Worm (Caenorhabditis elegans) whole organism, late embryonic: ENCODE results near the gene srab-23.

Source experiments
- F13H6.1 ChIP-seq: sonication (generic microtip); optimal IDR thresholded peaks from 2 replicates; lab custom pipeline; 2016; ENCODE audit warnings: missing genetic modification characterization, missing compliant biosample characterization
- K02D7.2 ChIP-seq: sonication (generic microtip); optimal IDR thresholded peaks from 2 replicates; lab custom pipeline; 2017; ENCODE audit warnings: mild to moderate bottlenecking, missing genetic modification characterization, missing compliant biosample characterization
- Y22D7AL.16 ChIP-seq: sonication (generic microtip); optimal IDR thresholded peaks from 2 replicates; lab custom pipeline; 2016; ENCODE audit warnings: missing genetic modification characterization, missing compliant biosample characterization
- ceh-14 ChIP-seq: sonication (generic microtip); optimal IDR thresholded peaks from 2 replicates; lab custom pipeline; 2016; ENCODE audit warnings: missing genotype, missing genetic modification characterization, missing compliant biosample characterization
- ceh-24 ChIP-seq: sonication (generic microtip); optimal IDR thresholded peaks from 2 replicates; lab custom pipeline; 2016; ENCODE audit warnings: mild to moderate bottlenecking, missing genetic modification characterization, missing compliant biosample characterization
- ceh-30 ChIP-seq: fragments of 150-350 bp; optimal IDR thresholded peaks from 2 replicates; lab custom pipeline; 2014; ENCODE audit warnings: missing biosample characterization, missing genetic modification characterization
- ceh-34 ChIP-seq: sonication (generic microtip); optimal IDR thresholded peaks from 2 replicates; lab custom pipeline; 2016; ENCODE audit warnings: mild to moderate bottlenecking, missing genetic modification characterization, missing compliant biosample characterization
- ceh-48 ChIP-seq: sonication (generic microtip); optimal IDR thresholded peaks from 2 replicates; lab custom pipeline; 2016; ENCODE audit warnings: missing genetic modification characterization, inconsistent platforms, missing compliant biosample characterization
- ceh-9 ChIP-seq: sonication (generic microtip); optimal IDR thresholded peaks from 2 replicates; lab custom pipeline; 2016; ENCODE audit warnings: mild to moderate bottlenecking, missing genetic modification characterization, inconsistent platforms, missing compliant biosample characterization
- che-1 ChIP-seq: sonication (generic microtip); optimal IDR thresholded peaks from 2 replicates; lab custom pipeline; 2016; ENCODE audit warnings: mild to moderate bottlenecking, missing genetic modification characterization, missing compliant biosample characterization
- dve-1 ChIP-seq: sonication (generic microtip); optimal IDR thresholded peaks from 2 replicates; lab custom pipeline; 2017; ENCODE audit warnings: antibody characterized with exemption, mild to moderate bottlenecking, missing genetic modification characterization, missing compliant biosample characterization
- elt-2 ChIP-seq: sonication (generic microtip); optimal IDR thresholded peaks from 2 replicates; lab custom pipeline; 2016; ENCODE audit warnings: missing genetic modification reagents, missing genetic modification characterization, missing compliant biosample characterization
- elt-4 ChIP-seq: sonication (generic microtip); optimal IDR thresholded peaks from 2 replicates; lab custom pipeline; 2016; ENCODE audit warnings: missing genetic modification characterization, missing compliant biosample characterization
- ets-4 ChIP-seq: sonication (generic microtip); optimal IDR thresholded peaks from 2 replicates; lab custom pipeline; 2016; ENCODE audit warnings: missing genetic modification characterization, missing compliant biosample characterization
- eyg-1 ChIP-seq: sonication (generic microtip); optimal IDR thresholded peaks from 2 replicates; lab custom pipeline; 2016; ENCODE audit warnings: missing genotype, missing genetic modification characterization, missing compliant biosample characterization
- fkh-6 ChIP-seq: sonication (generic microtip); optimal IDR thresholded peaks from 2 replicates; lab custom pipeline; 2016; ENCODE audit warnings: missing genetic modification characterization, missing compliant biosample characterization
- gmeb-2 ChIP-seq: sonication (generic microtip); optimal IDR thresholded peaks from 2 replicates; lab custom pipeline; 2016; ENCODE audit warnings: missing genetic modification characterization, inconsistent platforms, missing compliant biosample characterization
- hlh-30 ChIP-seq: sonication (generic microtip); optimal IDR thresholded peaks from 2 replicates; lab custom pipeline; 2017; ENCODE audit warnings: antibody characterized with exemption, missing genetic modification characterization, missing compliant biosample characterization; ENCODE audit not compliant: insufficient read depth
- hlh-8 ChIP-seq: sonication (generic microtip); optimal IDR thresholded peaks from 2 replicates; lab custom pipeline; 2016; ENCODE audit warnings: missing genotype, missing genetic modification characterization, missing compliant biosample characterization
- lim-6 ChIP-seq: sonication (generic microtip); optimal IDR thresholded peaks from 2 replicates; lab custom pipeline; 2016; ENCODE audit warnings: missing genetic modification characterization, missing compliant biosample characterization
- madf-2 ChIP-seq: sonication (generic microtip); optimal IDR thresholded peaks from 2 replicates; lab custom pipeline; 2017; ENCODE audit warnings: missing genetic modification characterization, missing compliant biosample characterization
- nfya-1 ChIP-seq: sonication (generic microtip); optimal IDR thresholded peaks from 2 replicates; lab custom pipeline; 2017; ENCODE audit warnings: missing genetic modification characterization, mild to moderate bottlenecking, missing compliant biosample characterization, antibody characterized with exemption, moderate library complexity
- nhr-11 ChIP-seq: fragments of 150-350 bp; optimal IDR thresholded peaks from 2 replicates; lab custom pipeline; 2014; ENCODE audit warnings: missing biosample characterization, missing genetic modification characterization
- nhr-232 ChIP-seq: sonication (generic microtip); optimal IDR thresholded peaks from 2 replicates; lab custom pipeline; 2016; ENCODE audit warnings: missing genetic modification characterization, missing compliant biosample characterization
- npax-4 ChIP-seq: sonication (generic microtip); optimal IDR thresholded peaks from 2 replicates; lab custom pipeline; 2016; ENCODE audit warnings: missing genetic modification characterization, missing compliant biosample characterization
- pag-3 ChIP-seq: sonication (generic microtip); optimal IDR thresholded peaks from 2 replicates; lab custom pipeline; 2016; ENCODE audit warnings: missing compliant biosample characterization, missing genetic modification characterization, borderline replicate concordance
- pat-9 ChIP-seq: fragments of 200-800 bp; sonication (Bioruptor generic); optimal IDR thresholded peaks from 2 replicates; lab custom pipeline; 2018; ENCODE audit warnings: mild to moderate bottlenecking, missing genetic modification characterization, moderate library complexity, missing compliant biosample characterization
- pqm-1 ChIP-seq: sonication (generic microtip); optimal IDR thresholded peaks from 2 replicates; lab custom pipeline; 2016; ENCODE audit warnings: missing genetic modification characterization, missing compliant biosample characterization
- pros-1 ChIP-seq: fragments of 150-350 bp; optimal IDR thresholded peaks from 2 replicates; lab custom pipeline; 2014; ENCODE audit warnings: missing biosample characterization, missing genetic modification reagents, missing genetic modification characterization
- rnt-1 ChIP-seq: sonication (generic microtip); optimal IDR thresholded peaks from 2 replicates; lab custom pipeline; 2016; ENCODE audit warnings: missing genetic modification characterization, missing compliant biosample characterization
- tbx-7 ChIP-seq: sonication (generic microtip); optimal IDR thresholded peaks from 2 replicates; lab custom pipeline; 2016; ENCODE audit warnings: missing genotype, missing genetic modification characterization, missing compliant biosample characterization
- ttx-3 ChIP-seq: sonication (generic microtip); optimal IDR thresholded peaks from 2 replicates; lab custom pipeline; 2016; ENCODE audit warnings: missing genetic modification reagents, missing genetic modification characterization, missing compliant biosample characterization
- unc-3 ChIP-seq, 2 experiments: fragments of 200-800 bp in 1 of 2; sonication (Bioruptor generic) in 1 of 2; sonication (generic microtip) in 1 of 2; conservative IDR thresholded peaks in 1 of 2; optimal IDR thresholded peaks in 1 of 2; 2 replicates each; pipeline versions ENCODE4 v1.3.6 to Lab custom; 2016 to 2022; ENCODE audit warnings: missing compliant biosample characterization in 2 of 2, missing genetic modification characterization in 2 of 2, missing genetic modification reagents in 1 of 2
- unc-42 ChIP-seq: sonication (generic microtip); optimal IDR thresholded peaks from 2 replicates; lab custom pipeline; 2016; ENCODE audit warnings: missing genotype, missing genetic modification characterization, missing compliant biosample characterization
- unc-55 ChIP-seq: sonication (generic microtip); optimal IDR thresholded peaks from 2 replicates; lab custom pipeline; 2017; ENCODE audit warnings: missing biosample characterization, missing genetic modification reagents, missing genetic modification characterization
- unc-86 ChIP-seq: sonication (generic microtip); optimal IDR thresholded peaks from 2 replicates; lab custom pipeline; 2016; ENCODE audit warnings: missing genetic modification characterization, missing compliant biosample characterization
- zip-5 ChIP-seq: sonication (generic microtip); optimal IDR thresholded peaks from 2 replicates; lab custom pipeline; 2016; ENCODE audit warnings: missing genetic modification characterization, missing compliant biosample characterization
- ztf-16 ChIP-seq: sonication (generic microtip); optimal IDR thresholded peaks from 2 replicates; lab custom pipeline; 2017; ENCODE audit warnings: missing genetic modification characterization, missing compliant biosample characterization

The srab-23 gene

ce11 chrV:2045956-2046355 lies 10.5 kb upstream of the srab-23 start, which contains the start of gene Y40B10A.5:
Y40B10A.5 (minus strand) TSS chrV:2046056.
- TF ChIP-seq pqm-1 (tag; lab: Kevin White, UChicago) = no peak
- no peak for TF ChIP-seq K02D7.2 (tag; lab: Kevin White, UChicago)
- TF ChIP-seq F13H6.1 = no peak
- no peak for TF ChIP-seq ttx-3 (tag; lab: Kevin White, UChicago)
- TF ChIP-seq dve-1 (tag; lab: Kevin White, UChicago) = no peak
- no peak for TF ChIP-seq ceh-48 (tag; lab: Kevin White, UChicago)
- no peak for TF ChIP-seq ets-4
- TF ChIP-seq ztf-16 (tag; lab: Kevin White, UChicago) = no peak
- TF ChIP-seq unc-42 (tag; lab: Kevin White, UChicago) = no peak
- TF ChIP-seq gmeb-2 (tag; lab: Kevin White, UChicago) = no peak
- no peak for TF ChIP-seq unc-55
- no peak for TF ChIP-seq pros-1 (tag; lab: Kevin White, UChicago)

- TF ChIP-seq nhr-11 (tag; lab: Kevin White, UChicago) (no peak), npax-4 (tag; lab: Kevin White, UChicago) (no peak), unc-3 (GFP tag; conservative IDR thresholded peaks at IDR 0.05; lab: Robert Waterston, UW) (no peak), unc-3 (tag; optimal IDR thresholded peaks at IDR 0.05; lab: Kevin White, UChicago) (no peak), zip-5 (tag; lab: Kevin White, UChicago) (no peak), ceh-9 (tag; lab: Kevin White, UChicago) (no peak), pat-9 (tag; lab: Kevin White, UChicago) (no peak), lim-6 (tag; lab: Kevin White, UChicago) (no peak), elt-4 (no peak), ceh-24 (tag; lab: Kevin White, UChicago) (no peak), elt-2 (tag; lab: Kevin White, UChicago) (no peak), tbx-7 (no peak), F13H6.1 (no peak), pqm-1 (tag; lab: Kevin White, UChicago) (no peak), fkh-6 (tag; lab: Kevin White, UChicago) (no peak)
Measured at ce11 chrV:2031454-2031853, 4.0 kb downstream of the srab-23 start, which contains the start of gene hil-6. hil-6 (minus strand) TSS chrV:2031554.

ce11 chrV:2030661-2031060 lies 4.8 kb downstream of the srab-23 start:
- TF ChIP-seq rnt-1 (tag; lab: Kevin White, UChicago) = no peak
- no peak for TF ChIP-seq pag-3
- no peak for TF ChIP-seq Y22D7AL.16 (tag; lab: Kevin White, UChicago)
- no peak for TF ChIP-seq npax-4 (tag; lab: Kevin White, UChicago)
- no peak for TF ChIP-seq eyg-1 (tag; lab: Kevin White, UChicago)
- no peak for TF ChIP-seq ceh-30 (tag; lab: Kevin White, UChicago)
- TF ChIP-seq ceh-34 (tag; lab: Kevin White, UChicago) = no peak
- no peak for TF ChIP-seq ceh-24 (tag; lab: Kevin White, UChicago)
- TF ChIP-seq unc-55 = no peak
- no peak for TF ChIP-seq unc-86 (tag; lab: Kevin White, UChicago)
- TF ChIP-seq che-1 = no peak
- no peak for TF ChIP-seq madf-2 (tag; lab: Kevin White, UChicago)
- TF ChIP-seq lim-6 (tag; lab: Kevin White, UChicago) = no peak
- TF ChIP-seq hlh-30 (tag; lab: Kevin White, UChicago) = no peak
- TF ChIP-seq ceh-14 (tag; lab: Kevin White, UChicago) = no peak
- TF ChIP-seq hlh-8 (tag; lab: Kevin White, UChicago) = no peak
- TF ChIP-seq nhr-232 (tag; lab: Kevin White, UChicago) = no peak
- no peak for TF ChIP-seq nfya-1
